Fruit fly (Drosophila melanogaster) S2 (cell line): ENCODE measurements around the gene AP-2sigma.

Experiments used
- CG8478 ChIP-seq: fragments of >200 bp; optimal IDR thresholded peaks from 2 replicates; lab custom pipeline; 2018
- CTCF ChIP-seq, 2 experiments: fragments of >200 bp; optimal IDR thresholded peaks; 2 replicates each; lab custom pipeline; 2018

DNA sequence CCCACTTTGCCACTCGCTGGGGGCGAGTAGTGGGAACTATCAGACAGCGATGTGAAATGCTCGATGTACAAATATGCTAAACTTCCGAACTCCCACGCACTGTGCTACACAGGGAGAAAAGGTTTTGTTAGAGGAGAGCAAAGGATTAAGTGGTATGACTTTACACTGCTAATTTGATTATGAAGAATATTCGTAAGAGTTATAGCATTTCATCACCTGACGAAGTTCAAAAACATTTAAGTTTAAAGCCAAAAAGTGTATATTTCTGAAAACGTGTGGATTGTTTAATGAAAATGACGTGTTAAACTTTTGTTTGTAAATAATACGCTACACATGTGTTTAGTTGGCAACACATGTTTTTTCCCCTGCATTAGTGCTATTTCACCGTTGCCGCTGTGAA, 18.6 kb upstream of the AP-2sigma start:
- no peak for TF ChIP-seq CTCF (optimal IDR thresholded peaks at IDR 0.05; lab: Kevin White, UChicago)
- no peak for TF ChIP-seq CG8478 (lab: Kevin White, UChicago)
